Fruit fly (Drosophila melanogaster): Measurements from ENCODE around the gene Gagr.

Gagr gene

dm6 chr3L:16385880-16386584 is 8.4 kb upstream of the Gagr start, which contains the start of the genes Agpat3 and RAF2 (continued):
- peak; percentile 44; the same call in 1 of the 2 replicates for TF ChIP-seq wdn (GFP tag; IDR thresholded peaks at IDR 0.05)
- peak; percentile 46 for TF ChIP-seq CG17829 (tag; optimal IDR thresholded peaks at IDR 0.05)
- peak; percentile 73 for TF ChIP-seq CG12391 (tag; optimal IDR thresholded peaks at IDR 0.05)
- TF ChIP-seq ems (GFP tag; optimal IDR thresholded peaks at IDR 0.05) = no peak
- TF ChIP-seq Scr (GFP tag; IDR thresholded peaks at IDR 0.05; ENCODE audit: partially characterized antibody) = no peak
- TF ChIP-seq dm (GFP tag; optimal IDR thresholded peaks at IDR 0.05) = no peak
- TF ChIP-seq CG1602 (GFP tag; optimal IDR thresholded peaks at IDR 0.05) = peak; percentile 64
- TF ChIP-seq CG3407 (GFP tag; optimal IDR thresholded peaks at IDR 0.05) = no peak
- TF ChIP-seq rib (GFP tag; IDR thresholded peaks at IDR 0.05) = no peak
- TF ChIP-seq hth (optimal IDR thresholded peaks at IDR 0.05) = no peak
- peak; percentile 85 for TF ChIP-seq ssp (GFP tag; IDR thresholded peaks at IDR 0.05)
- TF ChIP-seq CG17328 (GFP tag; IDR thresholded peaks at IDR 0.05) = peak; percentile 46
- no peak for TF ChIP-seq sr (GFP tag; IDR thresholded peaks at IDR 0.05)
- peak; percentile 67 for TF ChIP-seq Hr3 (GFP tag; optimal IDR thresholded peaks at IDR 0.05)
- TF ChIP-seq CG8478 (optimal IDR thresholded peaks at IDR 0.05) = no peak
- TF ChIP-seq CG11504 (tag; optimal IDR thresholded peaks at IDR 0.05) = peak; percentile 65
- TF ChIP-seq pzg (GFP tag; optimal IDR thresholded peaks at IDR 0.05) = peak; percentile 44
- no peak for TF ChIP-seq fd64A (GFP tag; optimal IDR thresholded peaks at IDR 0.05)
- peak; percentile 15 for TF ChIP-seq CG15011 (GFP tag; optimal IDR thresholded peaks at IDR 0.05)
- TF ChIP-seq slbo (GFP tag; IDR thresholded peaks at IDR 0.05) = peak; percentile 77
- TF ChIP-seq H15 (GFP tag; IDR thresholded peaks at IDR 0.05) = 0 out of 3 replicates have a peak, but pooled peaks have one; percentile 13
- TF ChIP-seq stc (GFP tag; IDR thresholded peaks at IDR 0.05) = no peak
- no peak for TF ChIP-seq gce (GFP tag; IDR thresholded peaks at IDR 0.05)
- peak; percentile 65 for TF ChIP-seq CG32772 (GFP tag; IDR thresholded peaks at IDR 0.05)
- peak; percentile 57 for TF ChIP-seq CG7839 (tag; optimal IDR thresholded peaks at IDR 0.05)
- peak; percentile 30; the same call in 1 of the 2 replicates for TF ChIP-seq CG3847 (GFP tag; IDR thresholded peaks at IDR 0.05)
- no peak for TF ChIP-seq CG10431 (GFP tag; optimal IDR thresholded peaks at IDR 0.05)
- no peak for TF ChIP-seq bowl (GFP tag; IDR thresholded peaks at IDR 0.05)
- TF ChIP-seq bsh (GFP tag; optimal IDR thresholded peaks at IDR 0.05) = peak in 1 of 2 experiments; percentile 35
- TF ChIP-seq zfh2 (GFP tag; optimal IDR thresholded peaks at IDR 0.05) = peak; percentile 9
- TF ChIP-seq Dek (tag; optimal IDR thresholded peaks at IDR 0.05) = peak; percentile 46
- TF ChIP-seq Hr39 (optimal IDR thresholded peaks at IDR 0.05) = no peak
- TF ChIP-seq Xrp1 (GFP tag; IDR thresholded peaks at IDR 0.05) = 0 out of 2 replicates have a peak, but pooled peaks have one; percentile 28
- peak; percentile 58 for TF ChIP-seq CG8924 (tag; optimal IDR thresholded peaks at IDR 0.05)
- TF ChIP-seq Sox100B (GFP tag; optimal IDR thresholded peaks at IDR 0.05) = peak; percentile 32
- peak; percentile 18 for TF ChIP-seq Bteb2 (GFP tag; optimal IDR thresholded peaks at IDR 0.05)
- peak; percentile 85 for TF ChIP-seq nmo (GFP tag; optimal IDR thresholded peaks at IDR 0.05)
- no peak for TF ChIP-seq CG12071 (GFP tag; optimal IDR thresholded peaks at IDR 0.05)
- TF ChIP-seq HLHmδ (GFP tag; optimal IDR thresholded peaks at IDR 0.05) = no peak
- peak; percentile 3 for TF ChIP-seq Sin3A (optimal IDR thresholded peaks at IDR 0.05)
- peak; percentile 42 for TF ChIP-seq mam (GFP tag; optimal IDR thresholded peaks at IDR 0.05)
- TF ChIP-seq CG13424 (tag; optimal IDR thresholded peaks at IDR 0.05) = peak; percentile 49
- no peak for TF ChIP-seq emc (GFP tag; optimal IDR thresholded peaks at IDR 0.05)
- TF ChIP-seq CG32767 (GFP tag; IDR thresholded peaks at IDR 0.05) = no peak
- 0 out of 3 replicates have a peak, but pooled peaks have one; percentile 5 for TF ChIP-seq ci (GFP tag; IDR thresholded peaks at IDR 0.05)
- no peak for TF ChIP-seq chn (GFP tag; optimal IDR thresholded peaks at IDR 0.05)
- no peak for TF ChIP-seq dati (GFP tag; IDR thresholded peaks at IDR 0.05)
- peak; percentile 54 for TF ChIP-seq CG13775 (GFP tag; optimal IDR thresholded peaks at IDR 0.05)
- no peak for TF ChIP-seq Neu2 (GFP tag; optimal IDR thresholded peaks at IDR 0.05; ENCODE audit: borderline replicate concordance)
- TF ChIP-seq chm (GFP tag; IDR thresholded peaks at IDR 0.05) = no peak
- peak; percentile 36 for TF ChIP-seq bcd (GFP tag; optimal IDR thresholded peaks at IDR 0.05)
- peak; percentile 11; the same call in 1 of the 2 replicates for TF ChIP-seq Dref (GFP tag; IDR thresholded peaks at IDR 0.05)

Measured in whole organism, embryonic.